Worm (Caenorhabditis elegans): ENCODE measurements around the gene ZC239.22.
"Not testable (repeated sequence)": the region's sequence is repeated elsewhere in the genome, so short reads cannot be mapped to it uniquely, and the experiment has no call there.

ce11 chrII:3189038-3189437, 31.6 kb downstream of the ZC239.22 start, which contains the start of gene Y27F2A.11:
- not testable (repeated sequence) for TF ChIP-seq tbx-37 (GFP tag; conservative IDR thresholded peaks at IDR 0.05); B0310.2 (tag; optimal IDR thresholded peaks at IDR 0.05); pes-1 (GFP tag; IDR thresholded peaks at IDR 0.05); ama-1 (optimal IDR thresholded peaks at IDR 0.05); aly-1 (tag; optimal IDR thresholded peaks at IDR 0.05); sea-1 (GFP tag; conservative IDR thresholded peaks at IDR 0.05); hnd-1 (tag; optimal IDR thresholded peaks at IDR 0.05); hmbx-1 (tag; optimal IDR thresholded peaks at IDR 0.05); scrt-1 (GFP tag; IDR thresholded peaks at IDR 0.05); tbx-11 (GFP tag; IDR thresholded peaks at IDR 0.05)
